Worm (Caenorhabditis elegans): ENCODE results near the gene gpd-3.

The gpd-3 gene

ce11 chrX:3111066-3111465 lies 2.1 kb downstream of the gpd-3 start:
- no peak for TF ChIP-seq fos-1 (tag; optimal IDR thresholded peaks at IDR 0.05)
- no peak for TF ChIP-seq unc-39 (tag; optimal IDR thresholded peaks at IDR 0.05)
- TF ChIP-seq aly-2 (tag; optimal IDR thresholded peaks at IDR 0.05), result no peak
- TF ChIP-seq elt-1 (tag; optimal IDR thresholded peaks at IDR 0.05), result no peak
- peak in 1 of 2 experiments; percentile 48 for TF ChIP-seq mdl-1 (tag; optimal IDR thresholded peaks at IDR 0.05)
- TF ChIP-seq ceh-16 (tag; optimal IDR thresholded peaks at IDR 0.05), result no peak
- TF ChIP-seq C34F6.9 (tag; optimal IDR thresholded peaks at IDR 0.05), result peak; percentile 59
- TF ChIP-seq nhr-11 (tag; optimal IDR thresholded peaks at IDR 0.05), result no peak
- no peak for TF ChIP-seq nhr-23 (tag; optimal IDR thresholded peaks at IDR 0.05)
- peak in 1 of 2 experiments; percentile 31 for TF ChIP-seq lsy-2 (tag; optimal IDR thresholded peaks at IDR 0.05)
- no peak for TF ChIP-seq ceh-82 (tag; optimal IDR thresholded peaks at IDR 0.05)
- peak; percentile 29 for TF ChIP-seq crh-2 (tag; optimal IDR thresholded peaks at IDR 0.05)
- TF ChIP-seq zag-1 (tag; optimal IDR thresholded peaks at IDR 0.05), result peak; percentile 67
- peak; percentile 54 for TF ChIP-seq nhr-129 (tag; optimal IDR thresholded peaks at IDR 0.05)
- no peak for TF ChIP-seq nhr-77 (tag; optimal IDR thresholded peaks at IDR 0.05)
- TF ChIP-seq sma-9 (GFP tag; optimal IDR thresholded peaks at IDR 0.05), result peak; percentile 46
- TF ChIP-seq sma-9 (tag; optimal IDR thresholded peaks at IDR 0.05), result no peak
- no peak for TF ChIP-seq lin-39 (tag; optimal IDR thresholded peaks at IDR 0.05)
- TF ChIP-seq unc-55 (GFP tag; optimal IDR thresholded peaks at IDR 0.05), result peak; percentile 30

- TF ChIP-seq fos-1 (tag; optimal IDR thresholded peaks at IDR 0.05) (peak; percentile 65), sem-4 (tag; optimal IDR thresholded peaks at IDR 0.05) (no peak)
Measured at ce11 chrX:3110576-3110975, 2.6 kb downstream of the gpd-3 start, which contains the start of gene gpcp-1. gpcp-1 (minus strand) TSS chrX:3110628.

ce11 chrX:3108603-3109002 lies 4.5 kb downstream of the gpd-3 start:
- TF ChIP-seq mdl-1 (tag; optimal IDR thresholded peaks at IDR 0.05), result peak; percentile 19 to 36
- TF ChIP-seq unc-62 (GFP tag; optimal IDR thresholded peaks at IDR 0.05), result no peak
- TF ChIP-seq ztf-4 (tag; optimal IDR thresholded peaks at IDR 0.05), result no peak
- TF ChIP-seq nhr-129 (tag; optimal IDR thresholded peaks at IDR 0.05), result peak; percentile 41
- no peak for TF ChIP-seq nhr-77 (tag; optimal IDR thresholded peaks at IDR 0.05)
- TF ChIP-seq fos-1 (tag; optimal IDR thresholded peaks at IDR 0.05), result no peak
- TF ChIP-seq lsy-2 (tag; optimal IDR thresholded peaks at IDR 0.05), result peak in 1 of 2 experiments; percentile 37
- no peak for TF ChIP-seq nhr-12 (tag; optimal IDR thresholded peaks at IDR 0.05)
- no peak for TF ChIP-seq nhr-237 (tag; optimal IDR thresholded peaks at IDR 0.05)
- TF ChIP-seq sma-9 (GFP tag; optimal IDR thresholded peaks at IDR 0.05), result peak; percentile 46
- TF ChIP-seq sma-9 (tag; optimal IDR thresholded peaks at IDR 0.05), result no peak
- peak; percentile 36 for TF ChIP-seq F13H6.1 (tag; optimal IDR thresholded peaks at IDR 0.05)
- no peak for TF ChIP-seq blmp-1 (tag; optimal IDR thresholded peaks at IDR 0.05; ENCODE audit: insufficient read depth)
- no peak for TF ChIP-seq unc-39 (tag; optimal IDR thresholded peaks at IDR 0.05)
- TF ChIP-seq lin-13 (GFP tag; optimal IDR thresholded peaks at IDR 0.05), result no peak
- TF ChIP-seq C34F6.9 (tag; optimal IDR thresholded peaks at IDR 0.05), result peak; percentile 29
- TF ChIP-seq nhr-25 (tag; optimal IDR thresholded peaks at IDR 0.05), result no peak
- no peak for TF ChIP-seq ZK546.5 (tag; optimal IDR thresholded peaks at IDR 0.05)
- TF ChIP-seq nhr-11 (tag; optimal IDR thresholded peaks at IDR 0.05), result no peak

ce11 chrX:3106137-3106536 lies 7.0 kb downstream of the gpd-3 start, which contains the start of gene K10B3.5:
K10B3.5 (minus strand) TSS chrX:3106479.
- TF ChIP-seq mab-5 (tag; optimal IDR thresholded peaks at IDR 0.05) (no peak), nhr-129 (tag; optimal IDR thresholded peaks at IDR 0.05) (peak; percentile 72), C34F6.9 (tag; optimal IDR thresholded peaks at IDR 0.05) (peak; percentile 91), F13H6.1 (tag; optimal IDR thresholded peaks at IDR 0.05) (peak; percentile 55), sem-4 (tag; optimal IDR thresholded peaks at IDR 0.05) (peak; percentile 75), nhr-23 (tag; optimal IDR thresholded peaks at IDR 0.05) (no peak), ztf-4 (tag; optimal IDR thresholded peaks at IDR 0.05) (no peak), ztf-1 (GFP tag; conservative IDR thresholded peaks at IDR 0.05) (no peak), nhr-11 (tag; optimal IDR thresholded peaks at IDR 0.05) (no peak), lin-11 (tag; optimal IDR thresholded peaks at IDR 0.05) (peak; percentile 15), mbf-1 (tag; optimal IDR thresholded peaks at IDR 0.05) (no peak), ZK546.5 (tag; optimal IDR thresholded peaks at IDR 0.05) (no peak), crh-2 (tag; optimal IDR thresholded peaks at IDR 0.05) (peak; percentile 71), nhr-77 (tag; optimal IDR thresholded peaks at IDR 0.05) (no peak), ceh-82 (tag; optimal IDR thresholded peaks at IDR 0.05) (no peak), sma-3 (GFP tag; optimal IDR thresholded peaks at IDR 0.05) (peak; percentile 44), nhr-25 (tag; optimal IDR thresholded peaks at IDR 0.05) (peak; percentile 74), mdl-1 (tag; optimal IDR thresholded peaks at IDR 0.05) (peak in 1 of 2 experiments; percentile 1), lin-13 (GFP tag; optimal IDR thresholded peaks at IDR 0.05) (peak; percentile 51), nhr-10 (tag; optimal IDR thresholded peaks at IDR 0.05) (no peak), dmd-4 (tag; optimal IDR thresholded peaks at IDR 0.05) (no peak), nhr-21 (tag; optimal IDR thresholded peaks at IDR 0.05) (peak; percentile 46), aly-2 (tag; optimal IDR thresholded peaks at IDR 0.05) (no peak), fos-1 (tag; optimal IDR thresholded peaks at IDR 0.05) (peak; percentile 54), lsy-2 (tag; optimal IDR thresholded peaks at IDR 0.05) (peak in 1 of 2 experiments; percentile 74), Y55F3AM.14 (GFP tag; optimal IDR thresholded peaks at IDR 0.05) (no peak), R02D3.7 (tag; optimal IDR thresholded peaks at IDR 0.05) (no peak), elt-3 (tag; optimal IDR thresholded peaks at IDR 0.05) (no peak), nhr-237 (tag; optimal IDR thresholded peaks at IDR 0.05) (no peak), nhr-6 (tag; optimal IDR thresholded peaks at IDR 0.05) (peak; percentile 1), elt-1 (tag; optimal IDR thresholded peaks at IDR 0.05) (no peak), unc-55 (GFP tag; optimal IDR thresholded peaks at IDR 0.05) (peak; percentile 62), gmeb-1 (tag; optimal IDR thresholded peaks at IDR 0.05) (peak; percentile 61), ceh-16 (tag; optimal IDR thresholded peaks at IDR 0.05) (no peak), blmp-1 (tag; optimal IDR thresholded peaks at IDR 0.05; ENCODE audit: insufficient read depth) (no peak), ztf-11 (tag; optimal IDR thresholded peaks at IDR 0.05) (no peak), peb-1 (tag; optimal IDR thresholded peaks at IDR 0.05) (no peak)

Data from whole organism, L2 larva.